Worm (Caenorhabditis elegans): ENCODE results near the gene C02F12.5.

- TF ChIP-seq mab-5 (tag; optimal IDR thresholded peaks at IDR 0.05) = no peak
- TF ChIP-seq lin-13 (tag; optimal IDR thresholded peaks at IDR 0.05) = no peak
- TF ChIP-seq lin-32 (GFP tag; optimal IDR thresholded peaks at IDR 0.05) = no peak
- no peak for TF ChIP-seq elt-3 (tag; optimal IDR thresholded peaks at IDR 0.05)
- no peak for TF ChIP-seq mep-1 (tag; optimal IDR thresholded peaks at IDR 0.05)
- no peak for TF ChIP-seq snpc-4 (tag; optimal IDR thresholded peaks at IDR 0.05)
- TF ChIP-seq nhr-12 (tag; optimal IDR thresholded peaks at IDR 0.05) = no peak
Observed at ce11 chrX:3634782-3635181, 37.1 kb downstream of the C02F12.5 start.
